Fruit fly (Drosophila melanogaster) whole organism: ENCODE measurements around the gene CG33262.

Experiments used
- EcR ChIP-seq, 2 experiments: fragments of >200 bp; optimal IDR thresholded peaks; 2 replicates each; lab custom pipeline; 2017; ENCODE audit warnings: missing biosample characterization in 2 of 2, missing genetic modification characterization in 2 of 2, missing genetic modification reagents in 2 of 2
- pan ChIP-seq: fragments of >200 bp; optimal IDR thresholded peaks from 2 replicates; lab custom pipeline; 2017
- psq ChIP-seq: fragments of >200 bp; optimal IDR thresholded peaks from 2 replicates; lab custom pipeline; 2017
- usp ChIP-seq: fragments of >200 bp; optimal IDR thresholded peaks from 2 replicates; lab custom pipeline; 2017; ENCODE audit warnings: missing biosample characterization, missing genetic modification characterization, mixed read lengths

DNA sequence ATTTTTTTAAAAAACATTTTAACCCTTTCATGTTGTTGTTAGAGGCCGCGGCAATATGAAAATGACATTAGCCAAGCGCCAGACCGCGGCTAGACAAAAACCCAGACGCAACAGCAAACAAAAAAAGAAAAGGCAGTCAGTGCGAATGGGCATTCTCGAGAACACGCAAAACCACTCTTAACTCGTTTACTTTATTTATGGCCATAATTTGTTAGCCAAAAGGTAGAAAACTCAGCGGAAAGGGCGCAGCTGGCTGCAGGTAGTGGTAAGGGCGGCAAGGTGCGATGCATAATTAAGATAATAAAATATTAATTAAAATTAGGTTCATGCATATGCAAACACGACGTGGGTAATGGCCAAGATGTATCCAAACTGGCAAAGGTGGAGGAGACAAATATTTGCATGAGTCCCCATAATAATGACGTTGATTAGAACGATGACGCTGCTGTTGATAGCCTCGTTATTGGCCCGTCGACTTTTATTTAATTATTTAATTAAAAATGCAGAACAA is 34.2 kb downstream of the CG33262 start:
- TF ChIP-seq psq (lab: Kevin White, UChicago) (no peak), EcR (GFP tag; optimal IDR thresholded peaks at IDR 0.05; lab: Kevin White, UChicago) (no peak), usp (GFP tag; lab: Kevin White, UChicago) (no peak), pan (lab: Kevin White, UChicago) (no peak)
